Worm (Caenorhabditis elegans) whole organism, mixed stage, embryonic: Measurements from ENCODE around the gene Y32B12B.2.

Source experiments
- M03D4.4 ChIP-seq: sonication (generic microtip); optimal IDR thresholded peaks from 2 replicates; lab custom pipeline; 2017; ENCODE audit warnings: mild to moderate bottlenecking, missing genetic modification characterization, missing compliant biosample characterization
- bed-3 ChIP-seq: fragments of 200-800 bp; sonication (Bioruptor generic); optimal IDR thresholded peaks from 3 replicates; lab custom pipeline; 2018; ENCODE audit warnings: mild to moderate bottlenecking, missing genetic modification characterization, moderate library complexity, missing compliant biosample characterization
- ceh-43 ChIP-seq: fragments of 200-800 bp; sonication (Bioruptor generic); optimal IDR thresholded peaks from 2 replicates; lab custom pipeline; 2018; ENCODE audit warnings: mild to moderate bottlenecking, missing genetic modification characterization, moderate library complexity, missing compliant biosample characterization
- ceh-83 ChIP-seq: fragments of 200-800 bp; sonication (Bioruptor generic); optimal IDR thresholded peaks from 2 replicates; lab custom pipeline; 2018; ENCODE audit warnings: mild to moderate bottlenecking, missing genetic modification characterization, missing compliant biosample characterization
- ces-1 ChIP-seq: fragments of 150-350 bp; optimal IDR thresholded peaks from 2 replicates; lab custom pipeline; 2014; ENCODE audit warnings: missing biosample characterization, missing genetic modification reagents, missing genetic modification characterization
- drap-1 ChIP-seq: fragments of 200-800 bp; sonication (Bioruptor generic); optimal IDR thresholded peaks from 3 replicates; lab custom pipeline; 2018; ENCODE audit warnings: mild to moderate bottlenecking, missing genetic modification characterization, missing compliant biosample characterization
- elt-1 ChIP-seq: sonication (generic microtip); optimal IDR thresholded peaks from 2 replicates; lab custom pipeline; 2017; ENCODE audit warnings: missing genetic modification characterization, mild to moderate bottlenecking, missing compliant biosample characterization, antibody characterized with exemption, moderate library complexity, borderline replicate concordance; ENCODE audit not compliant: insufficient read depth
- elt-3 ChIP-seq: fragments of 150-350 bp; optimal IDR thresholded peaks from 2 replicates; lab custom pipeline; 2014; ENCODE audit warnings: missing biosample characterization, missing genetic modification characterization
- flh-1 ChIP-seq: fragments of 200-800 bp; sonication (Bioruptor generic); optimal IDR thresholded peaks from 2 replicates; lab custom pipeline; 2018; ENCODE audit warnings: mild to moderate bottlenecking, missing genetic modification characterization, moderate library complexity, missing compliant biosample characterization
- ham-2 ChIP-seq: fragments of 200-800 bp; sonication (Bioruptor generic); optimal IDR thresholded peaks from 2 replicates; lab custom pipeline; 2018; ENCODE audit warnings: mild to moderate bottlenecking, missing genetic modification characterization, missing compliant biosample characterization
- lin-13 ChIP-seq: fragments of 150-350 bp; optimal IDR thresholded peaks from 2 replicates; lab custom pipeline; 2014; ENCODE audit warnings: missing biosample characterization, missing genetic modification characterization
- lin-32 ChIP-seq: fragments of 200-800 bp; sonication (Bioruptor generic); optimal IDR thresholded peaks from 2 replicates; lab custom pipeline; 2018; ENCODE audit warnings: mild to moderate bottlenecking, missing genetic modification characterization, missing compliant biosample characterization
- lsy-2 ChIP-seq: fragments of 150-350 bp; optimal IDR thresholded peaks from 2 replicates; lab custom pipeline; 2014; ENCODE audit warnings: missing biosample characterization, missing genetic modification characterization
- mab-5 ChIP-seq: fragments of 150-350 bp; optimal IDR thresholded peaks from 2 replicates; lab custom pipeline; 2014; ENCODE audit warnings: missing biosample characterization, missing genetic modification characterization
- mls-2 ChIP-seq: sonication (generic microtip); optimal IDR thresholded peaks from 2 replicates; lab custom pipeline; 2016; ENCODE audit warnings: mild to moderate bottlenecking, missing genetic modification characterization, moderate library complexity, missing compliant biosample characterization
- nhr-2 ChIP-seq: fragments of 150-350 bp; optimal IDR thresholded peaks from 2 replicates; lab custom pipeline; 2014; ENCODE audit warnings: missing biosample characterization, missing genetic modification characterization
- nhr-237 ChIP-seq: fragments of 150-350 bp; optimal IDR thresholded peaks from 2 replicates; lab custom pipeline; 2014; ENCODE audit warnings: missing biosample characterization, missing genetic modification characterization
- nhr-28 ChIP-seq: fragments of 150-350 bp; optimal IDR thresholded peaks from 2 replicates; lab custom pipeline; 2014; ENCODE audit warnings: missing biosample characterization, missing genetic modification characterization
- nhr-76 ChIP-seq: sonication (generic microtip); optimal IDR thresholded peaks from 2 replicates; lab custom pipeline; 2017; ENCODE audit warnings: missing biosample characterization, missing genetic modification characterization
- pha-4 ChIP-seq: fragments of 150-350 bp; optimal IDR thresholded peaks from 2 replicates; lab custom pipeline; 2018; ENCODE audit warnings: missing biosample characterization, missing genetic modification reagents, missing genetic modification characterization
- sem-2 ChIP-seq: fragments of 200-800 bp; sonication (Bioruptor generic); optimal IDR thresholded peaks from 2 replicates; lab custom pipeline; 2018; ENCODE audit warnings: mild to moderate bottlenecking, missing genetic modification characterization, missing compliant biosample characterization
- snpc-4 ChIP-seq: fragments of 150-350 bp; optimal IDR thresholded peaks from 2 replicates; lab custom pipeline; 2014; ENCODE audit warnings: missing biosample characterization, missing genetic modification characterization
- sptf-1 ChIP-seq: sonication (generic microtip); optimal IDR thresholded peaks from 2 replicates; lab custom pipeline; 2017; ENCODE audit warnings: mild to moderate bottlenecking, missing genetic modification characterization, moderate library complexity, missing compliant biosample characterization
- tbx-8 ChIP-seq: fragments of 200-800 bp; sonication (Bioruptor generic); optimal IDR thresholded peaks from 2 replicates; lab custom pipeline; 2018; ENCODE audit warnings: mild to moderate bottlenecking, missing genetic modification characterization, moderate library complexity, missing compliant biosample characterization
- unc-120 ChIP-seq: sonication (generic microtip); optimal IDR thresholded peaks from 2 replicates; lab custom pipeline; 2017; ENCODE audit warnings: missing genetic modification characterization, missing compliant biosample characterization; ENCODE audit not compliant: poor library complexity, severe bottlenecking
- unc-62 ChIP-seq: fragments of 150-350 bp; optimal IDR thresholded peaks from 2 replicates; lab custom pipeline; 2014; ENCODE audit warnings: missing biosample characterization, missing genetic modification reagents, missing genetic modification characterization
- zip-8 ChIP-seq: fragments of 150-350 bp; optimal IDR thresholded peaks from 2 replicates; lab custom pipeline; 2014; ENCODE audit warnings: missing biosample characterization, missing genetic modification characterization
- ztf-11 ChIP-seq: fragments of 150-350 bp; optimal IDR thresholded peaks from 2 replicates; lab custom pipeline; 2014; ENCODE audit warnings: missing biosample characterization, missing genetic modification characterization

Gene Y32B12B.2

DNA sequence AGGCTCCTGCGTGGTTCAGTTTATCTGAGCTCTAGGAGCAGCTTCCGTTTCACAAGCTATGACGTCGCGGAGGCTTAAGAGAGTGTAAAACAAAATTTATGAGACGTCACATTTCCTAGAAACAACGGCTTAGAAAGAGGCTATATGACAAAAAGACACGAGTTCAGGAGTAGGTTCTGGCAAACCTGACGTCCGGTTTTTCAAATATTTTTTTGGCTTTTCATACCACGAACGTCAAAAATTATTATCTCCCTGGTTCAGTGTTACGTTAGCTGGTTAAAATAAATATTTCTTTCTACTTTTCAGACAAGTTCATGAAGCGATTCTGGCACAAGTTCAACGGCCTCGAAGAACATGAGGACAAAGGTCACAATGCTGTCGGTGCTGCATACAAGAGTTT, 10.4 kb upstream of the Y32B12B.2 start, which contains the start of gene F36D3.16:
Gene F36D3.16, plus strand, starts transcription at position 301 of the 400 bp plus-strand sequence.
- TF ChIP-seq elt-3 (tag; lab: Kevin White, UChicago): no peak
- TF ChIP-seq bed-3: no peak
- TF ChIP-seq lin-32: no peak
- TF ChIP-seq ztf-11 (tag; lab: Kevin White, UChicago): no peak
- TF ChIP-seq unc-120 (tag; lab: Kevin White, UChicago): no peak
- TF ChIP-seq unc-62 (GFP tag; lab: Kevin White, UChicago): no peak
- no peak for TF ChIP-seq zip-8 (tag; lab: Kevin White, UChicago)
- TF ChIP-seq snpc-4 (tag; lab: Kevin White, UChicago): no peak
- TF ChIP-seq nhr-237 (tag; lab: Kevin White, UChicago): no peak
- no peak for TF ChIP-seq nhr-28 (tag; lab: Kevin White, UChicago)
- no peak for TF ChIP-seq pha-4 (tag; lab: Kevin White, UChicago)

DNA sequence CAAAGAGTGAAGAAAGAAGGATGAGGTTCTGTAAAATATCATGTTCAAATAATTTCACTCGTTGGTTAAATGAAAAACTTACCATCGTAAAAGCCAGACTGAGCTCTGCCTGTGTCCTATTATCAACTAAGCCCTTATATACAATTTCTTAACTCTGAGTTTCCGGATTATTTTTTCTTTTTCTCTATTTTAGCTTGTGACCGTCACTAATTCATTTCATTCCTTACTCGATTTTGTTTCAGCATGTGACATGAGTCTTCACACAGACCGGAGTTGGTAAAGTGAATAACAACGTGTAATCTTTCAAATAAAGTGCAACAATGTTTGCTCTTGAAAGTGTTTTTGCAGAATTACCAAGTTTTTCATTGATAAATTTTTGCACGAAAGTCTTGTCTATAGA, 4.2 kb upstream of the Y32B12B.2 start, which contains the start of gene cpr-2:
Gene cpr-2, minus strand, starts transcription at position 101 of the 400 bp plus-strand sequence.
- no peak for TF ChIP-seq M03D4.4 (tag; lab: Kevin White, UChicago)
- no peak for TF ChIP-seq nhr-28 (tag; lab: Kevin White, UChicago)
- no peak for TF ChIP-seq lsy-2 (tag; lab: Kevin White, UChicago)

- no peak for TF ChIP-seq nhr-76 (tag; lab: Kevin White, UChicago)
- TF ChIP-seq ham-2 (GFP tag; lab: Kevin White, UChicago): no peak
- no peak for TF ChIP-seq elt-1 (tag; lab: Kevin White, UChicago)
Observed at ce11 chrV:16535172-16535571, 3.0 kb upstream of the Y32B12B.2 start, which contains the start of gene Y32B12B.8. TSS of gene Y32B12B.8 (plus strand) at chrV:16535472.

DNA sequence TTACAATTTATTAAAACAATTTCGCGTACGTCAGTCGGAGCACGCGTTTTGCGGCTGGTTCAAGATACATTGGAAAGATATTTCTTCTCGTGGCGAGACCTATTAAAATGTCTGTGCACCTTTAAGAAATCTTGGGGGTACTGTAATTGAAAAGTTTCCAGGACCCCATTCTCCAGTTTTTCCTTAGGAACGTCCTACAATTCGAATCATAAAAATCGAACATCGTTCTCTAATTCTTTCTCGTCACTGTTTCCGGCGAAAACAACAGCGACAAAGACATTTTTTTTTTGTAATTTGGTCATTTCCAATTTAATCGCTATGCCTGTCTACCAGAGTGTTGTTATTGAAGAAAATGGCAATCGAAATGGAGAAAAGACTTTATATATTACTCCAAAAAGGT, 1.5 kb upstream of the Y32B12B.2 start, which contains the start of gene Y32B12B.1:
Gene Y32B12B.1, plus strand, starts transcription at position 301 of the 400 bp plus-strand sequence.
- TF ChIP-seq nhr-2 (tag; lab: Kevin White, UChicago) (no peak), zip-8 (tag; lab: Kevin White, UChicago) (no peak), snpc-4 (tag; lab: Kevin White, UChicago) (no peak), ztf-11 (tag; lab: Kevin White, UChicago) (no peak), ces-1 (GFP tag; lab: Kevin White, UChicago) (no peak), tbx-8 (GFP tag; lab: Kevin White, UChicago) (no peak), ham-2 (GFP tag; lab: Kevin White, UChicago) (no peak), flh-1 (no peak), nhr-237 (tag; lab: Kevin White, UChicago) (no peak), mls-2 (tag; lab: Kevin White, UChicago) (no peak), lin-13 (tag; lab: Kevin White, UChicago) (no peak), elt-1 (tag; lab: Kevin White, UChicago) (no peak), drap-1 (no peak), unc-62 (GFP tag; lab: Kevin White, UChicago) (no peak), ceh-83 (GFP tag; lab: Kevin White, UChicago) (no peak), sem-2 (GFP tag; lab: Kevin White, UChicago) (no peak), nhr-76 (tag; lab: Kevin White, UChicago) (no peak), ceh-43 (no peak)

DNA sequence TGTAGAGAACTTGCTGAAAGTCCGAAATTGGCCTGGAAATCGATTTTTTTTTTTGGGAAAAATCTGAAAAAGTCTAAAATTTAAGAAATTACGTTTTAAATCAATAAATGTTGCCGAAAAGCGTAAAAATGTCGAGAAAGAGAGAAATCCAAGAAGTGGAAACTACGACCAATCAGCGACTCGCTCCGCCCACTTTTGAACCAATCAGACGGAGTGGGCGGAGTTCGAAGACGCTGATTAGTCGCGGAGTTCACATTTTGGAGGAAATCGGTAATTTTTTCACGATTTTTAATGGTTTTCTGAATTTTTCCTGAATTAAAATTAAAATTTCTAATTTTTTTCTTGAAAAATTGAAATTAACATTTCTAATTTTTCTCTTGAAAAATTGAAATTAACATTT, 1.5 kb downstream of the Y32B12B.2 start:
- no peak for TF ChIP-seq mab-5 (tag; lab: Kevin White, UChicago)

- TF ChIP-seq sptf-1: no peak
- TF ChIP-seq elt-1 (tag; lab: Kevin White, UChicago): no peak
- no peak for TF ChIP-seq ztf-11 (tag; lab: Kevin White, UChicago)
- no peak for TF ChIP-seq M03D4.4 (tag; lab: Kevin White, UChicago)
- no peak for TF ChIP-seq lin-32
- no peak for TF ChIP-seq mab-5 (tag; lab: Kevin White, UChicago)
- TF ChIP-seq nhr-28 (tag; lab: Kevin White, UChicago): no peak
- TF ChIP-seq ham-2 (GFP tag; lab: Kevin White, UChicago): no peak
- TF ChIP-seq, all 35 proteins: peak for 0
Observed at ce11 chrV:16540657-16541056, 2.5 kb downstream of the Y32B12B.2 start.
